Fruit fly (Drosophila melanogaster): ENCODE measurements around the gene ntc.

The ntc gene

DNA sequence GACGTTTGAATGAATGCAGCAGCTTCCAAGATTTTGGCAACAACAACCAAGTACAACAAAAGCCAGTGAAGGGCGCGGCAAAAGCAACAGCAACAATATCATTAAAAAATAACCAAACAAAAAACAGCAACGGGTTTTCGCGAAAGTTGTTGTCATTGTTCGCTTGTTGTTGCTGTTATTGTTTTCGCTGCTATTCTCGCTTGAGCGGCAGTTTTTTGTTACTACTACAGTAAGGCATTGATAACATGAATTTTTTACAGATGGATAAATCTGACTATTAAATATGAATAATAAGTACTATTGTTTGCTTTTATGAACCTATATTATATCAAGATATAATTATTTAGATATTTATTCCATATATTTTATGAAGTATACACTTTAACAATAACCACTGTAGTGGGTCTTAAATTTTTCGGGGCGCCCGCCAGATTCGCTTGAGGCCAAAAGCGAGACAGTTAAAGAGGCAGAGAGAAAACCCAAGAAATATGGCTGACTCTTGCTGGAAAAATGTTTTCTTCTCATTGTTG, 34.8 kb downstream of the ntc start (continued):
- peak; percentile 88; the same call in 1 of the 2 replicates for TF ChIP-seq CG14667 (GFP tag; IDR thresholded peaks at IDR 0.05)
- TF ChIP-seq CG9727 (GFP tag; optimal IDR thresholded peaks at IDR 0.05), result peak; percentile 75
- TF ChIP-seq pan (optimal IDR thresholded peaks at IDR 0.05), result no peak
- TF ChIP-seq pan (GFP tag; optimal IDR thresholded peaks at IDR 0.05 in 1 of 2, IDR thresholded peaks at IDR 0.05 in 1 of 2), result peak in 1 of 2 experiments; percentile 90
- no peak for TF ChIP-seq CG1529 (GFP tag; optimal IDR thresholded peaks at IDR 0.05)
- peak; percentile 74 for TF ChIP-seq Sox102F (GFP tag; optimal IDR thresholded peaks at IDR 0.05)
- no peak for TF ChIP-seq CG14710 (tag; optimal IDR thresholded peaks at IDR 0.05)
- no peak for TF ChIP-seq Hr39 (optimal IDR thresholded peaks at IDR 0.05)
- peak; percentile 62 for TF ChIP-seq ind (GFP tag; optimal IDR thresholded peaks at IDR 0.05)
- no peak for TF ChIP-seq knrl (GFP tag; IDR thresholded peaks at IDR 0.05; ENCODE audit: partially characterized antibody)
- TF ChIP-seq Taf1 (GFP tag; IDR thresholded peaks at IDR 0.05), result peak; percentile 74
- TF ChIP-seq CG4404 (GFP tag; IDR thresholded peaks at IDR 0.05), result peak; percentile 37
- TF ChIP-seq CG31224 (GFP tag; IDR thresholded peaks at IDR 0.05), result peak; percentile 83
- peak; percentile 72 for TF ChIP-seq NFAT (GFP tag; IDR thresholded peaks at IDR 0.05)
- TF ChIP-seq MESR4 (GFP tag; optimal IDR thresholded peaks at IDR 0.05), result no peak
- peak; percentile 6 for TF ChIP-seq nerfin-1 (tag; optimal IDR thresholded peaks at IDR 0.05)
- TF ChIP-seq CG17385 (GFP tag; optimal IDR thresholded peaks at IDR 0.05), result peak; percentile 69
- peak; percentile 55 for TF ChIP-seq CG18619 (GFP tag; optimal IDR thresholded peaks at IDR 0.05)
- TF ChIP-seq Optix (GFP tag; IDR thresholded peaks at IDR 0.05), result no peak
- TF ChIP-seq tgo (GFP tag; IDR thresholded peaks at IDR 0.05), result peak; percentile 88
- TF ChIP-seq tio (GFP tag; optimal IDR thresholded peaks at IDR 0.05), result peak; percentile 49
- TF ChIP-seq sqz (GFP tag; optimal IDR thresholded peaks at IDR 0.05), result peak; percentile 41
- TF ChIP-seq ssp (GFP tag; IDR thresholded peaks at IDR 0.05), result peak; percentile 59
- peak; percentile 92 for TF ChIP-seq sob (GFP tag; IDR thresholded peaks at IDR 0.05)
- TF ChIP-seq CG7357 (GFP tag; IDR thresholded peaks at IDR 0.05), result peak; percentile 64; the same call in 1 of the 3 replicates
- peak; percentile 81 for TF ChIP-seq CG11456 (GFP tag; IDR thresholded peaks at IDR 0.05)
- TF ChIP-seq CG17568 (GFP tag; optimal IDR thresholded peaks at IDR 0.05), result peak; percentile 44
- TF ChIP-seq onecut (GFP tag; IDR thresholded peaks at IDR 0.05), result peak; percentile 44
- no peak for TF ChIP-seq CG2199 (GFP tag; IDR thresholded peaks at IDR 0.05)
- TF ChIP-seq CG3847 (GFP tag; IDR thresholded peaks at IDR 0.05), result peak; percentile 81
- peak; percentile 67 for TF ChIP-seq CG2120 (GFP tag; optimal IDR thresholded peaks at IDR 0.05)
- TF ChIP-seq phol (tag; optimal IDR thresholded peaks at IDR 0.05), result peak; percentile 44
- TF ChIP-seq CG1024 (GFP tag; IDR thresholded peaks at IDR 0.05), result peak; percentile 37; the same call in 1 of the 2 replicates
- TF ChIP-seq az2 (GFP tag; optimal IDR thresholded peaks at IDR 0.05), result peak; percentile 51
- peak; percentile 76 for TF ChIP-seq Hand (GFP tag; optimal IDR thresholded peaks at IDR 0.05)
- peak; percentile 61 for TF ChIP-seq org-1 (GFP tag; optimal IDR thresholded peaks at IDR 0.05)
- peak; percentile 65 for TF ChIP-seq odd (GFP tag; optimal IDR thresholded peaks at IDR 0.05)
- peak; percentile 55 for TF ChIP-seq run (tag; optimal IDR thresholded peaks at IDR 0.05)
- TF ChIP-seq dpn (GFP tag; optimal IDR thresholded peaks at IDR 0.05), result peak in 1 of 2 experiments; percentile 69
- peak; percentile 76 for TF ChIP-seq CG12391 (tag; optimal IDR thresholded peaks at IDR 0.05)
- peak; percentile 82 for TF ChIP-seq Fer1 (GFP tag; optimal IDR thresholded peaks at IDR 0.05)
- peak; percentile 83 for TF ChIP-seq CG7839 (tag; optimal IDR thresholded peaks at IDR 0.05)
- TF ChIP-seq D19B (GFP tag; optimal IDR thresholded peaks at IDR 0.05), result peak; percentile 36
- no peak for TF ChIP-seq Dp (GFP tag; optimal IDR thresholded peaks at IDR 0.05)
- TF ChIP-seq HmgZ (tag; optimal IDR thresholded peaks at IDR 0.05), result peak; percentile 66
- TF ChIP-seq CG7928 (GFP tag; optimal IDR thresholded peaks at IDR 0.05), result no peak
- TF ChIP-seq CG17612 (GFP tag; IDR thresholded peaks at IDR 0.05), result peak; percentile 54
- TF ChIP-seq CG10147 (GFP tag; optimal IDR thresholded peaks at IDR 0.05), result peak; percentile 64
- TF ChIP-seq tup (GFP tag; optimal IDR thresholded peaks at IDR 0.05), result peak; percentile 17
- peak; percentile 27; the same call in 1 of the 2 replicates for TF ChIP-seq GATAe (GFP tag; conservative IDR thresholded peaks at IDR 0.05)
- TF ChIP-seq so (GFP tag; IDR thresholded peaks at IDR 0.05), result peak; percentile 81; the same call in 2 of the 3 replicates
